Worm (Caenorhabditis elegans) whole organism, L4/young adult: ENCODE results near the gene C29A12.22.

Experiments
- W03F9.2 ChIP-seq: fragments of 150-350 bp; optimal IDR thresholded peaks from 2 replicates; lab custom pipeline; 2014; ENCODE audit warnings: missing biosample characterization, missing genetic modification characterization
- dao-5 ChIP-seq: sonication (generic microtip); optimal IDR thresholded peaks from 2 replicates; lab custom pipeline; 2016; ENCODE audit warnings: missing genotype, missing genetic modification characterization, moderate library complexity, missing compliant biosample characterization
- him-1 ChIP-seq: sonication (generic microtip); optimal IDR thresholded peaks from 2 replicates; lab custom pipeline; 2016; ENCODE audit warnings: missing genotype, missing genetic modification reagents, missing genetic modification characterization, missing compliant biosample characterization

- no peak for TF ChIP-seq him-1
- TF ChIP-seq W03F9.2 (tag; lab: Kevin White, UChicago): no peak
- TF ChIP-seq dao-5 (tag; lab: Kevin White, UChicago): no peak
Observed at ce11 chrV:10860526-10861037, 48.7 kb downstream of the C29A12.22 start.
